Fruit fly (Drosophila melanogaster) whole organism, wandering third instar larva: ENCODE measurements around the gene PrBP.

Source experiments
- Dif ChIP-seq: fragments of 200-275, 200-300 bp; sonication (Bioruptor generic); optimal IDR thresholded peaks from 2 replicates; lab custom pipeline; 2018; ENCODE audit warnings: missing biosample characterization, missing genetic modification characterization; ENCODE audit not compliant: partially characterized antibody
- br ChIP-seq: fragments of 200-800 bp; sonication (Bioruptor generic); optimal IDR thresholded peaks from 2 replicates; lab custom pipeline; 2016; ENCODE audit warnings: missing biosample characterization, missing genetic modification characterization
- fru ChIP-seq: fragments of 200-800 bp; sonication (Bioruptor generic); optimal IDR thresholded peaks from 3 replicates; lab custom pipeline; 2016; ENCODE audit warnings: missing biosample characterization, mild to moderate bottlenecking, missing genetic modification characterization
- usp ChIP-seq: fragments of >200 bp; optimal IDR thresholded peaks from 2 replicates; lab custom pipeline; 2017; ENCODE audit warnings: missing biosample characterization, missing genetic modification characterization

- peak; percentile 29 for TF ChIP-seq Dif (GFP tag; lab: Kevin White, UChicago)
- no peak for TF ChIP-seq fru (GFP tag; lab: Kevin White, UChicago)
- TF ChIP-seq usp = no peak
- peak; percentile 59 for TF ChIP-seq br (GFP tag; lab: Kevin White, UChicago)
Observed at dm6 chr2L:8699895-8700314, 14.2 kb upstream of the PrBP start.
